Worm (Caenorhabditis elegans) whole organism, midembryonic: ENCODE data around the gene hen-1.

ENCODE experiments used
- flt-1 ChIP-seq: fragments of 200-800 bp; sonication (Bioruptor generic); IDR thresholded peaks from 2 replicates; pipeline ENCODE4 v1.3.6; 2022; ENCODE audit warnings: missing genetic modification characterization, missing compliant biosample characterization
- klf-2 ChIP-seq: fragments of 200-800 bp; sonication (Bioruptor generic); conservative IDR thresholded peaks from 2 replicates; pipeline ENCODE4 v1.3.6; 2022; ENCODE audit warnings: missing genetic modification reagents, missing genetic modification characterization, missing compliant biosample characterization
- ref-1 ChIP-seq: fragments of 200-800 bp; sonication (Bioruptor generic); conservative IDR thresholded peaks from 2 replicates; pipeline ENCODE4 v1.3.6; 2022; ENCODE audit warnings: missing genetic modification reagents, missing genetic modification characterization, missing compliant biosample characterization
- tab-1 ChIP-seq: fragments of 200-800 bp; sonication (Bioruptor generic); IDR thresholded peaks from 2 replicates; pipeline ENCODE4 v1.3.6; 2022; ENCODE audit warnings: missing genetic modification characterization, missing compliant biosample characterization
- ztf-23 ChIP-seq: fragments of 200-800 bp; sonication (Bioruptor generic); IDR thresholded peaks from 2 replicates; pipeline ENCODE4 v1.3.6; 2022; ENCODE audit warnings: missing genetic modification reagents, missing genetic modification characterization, missing compliant biosample characterization
- ztf-29 ChIP-seq: fragments of 200-800 bp; sonication (Bioruptor generic); IDR thresholded peaks from 2 replicates; pipeline ENCODE4 v1.3.6; 2022; ENCODE audit warnings: missing genetic modification reagents, missing genetic modification characterization, missing compliant biosample characterization

DNA sequence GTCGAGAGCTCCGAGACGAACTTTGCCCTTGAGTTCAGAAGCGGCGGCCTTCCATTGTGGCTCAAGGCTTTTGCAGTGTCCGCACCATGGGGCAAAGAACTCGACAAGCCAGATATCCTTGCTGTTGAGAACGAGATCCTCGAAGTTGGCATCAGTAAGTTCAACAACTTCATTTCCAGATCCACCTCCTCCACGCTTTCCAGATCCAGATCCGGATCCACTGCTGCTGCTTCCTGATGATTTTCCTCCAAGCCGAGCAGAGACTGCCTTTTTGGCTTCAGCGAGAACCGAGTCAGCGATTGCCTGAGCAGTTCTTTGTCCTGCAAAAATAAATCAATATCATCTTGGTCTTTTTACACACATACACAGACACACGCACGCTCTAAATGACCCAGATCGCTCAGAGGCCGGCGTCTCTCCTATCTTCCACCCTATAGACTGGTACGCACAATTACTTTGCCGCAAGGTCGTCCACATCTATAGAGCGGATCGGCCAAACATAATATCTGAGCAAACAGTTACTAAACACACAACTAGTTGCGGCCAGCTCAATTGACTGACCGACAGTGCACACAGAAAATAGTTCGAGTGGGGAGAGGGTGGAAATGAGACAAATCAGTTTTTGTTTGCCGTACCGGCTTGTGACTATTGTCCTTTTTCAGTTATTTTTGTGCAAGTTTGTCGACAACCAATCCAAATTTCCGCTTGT is 49.4 kb downstream of the hen-1 start:
- TF ChIP-seq flt-1 (GFP tag; lab: Robert Waterston, UW) (0 out of 2 replicates have a peak, but pooled peaks have one; percentile 10), ztf-23 (GFP tag; lab: Robert Waterston, UW) (no peak), tab-1 (GFP tag; lab: Robert Waterston, UW) (no peak), ref-1 (no peak), ztf-29 (GFP tag; lab: Robert Waterston, UW) (no peak), klf-2 (GFP tag; lab: Robert Waterston, UW) (no peak)
